Worm (Caenorhabditis elegans): ENCODE data around the gene swan-1.

- TF ChIP-seq nfya-1 (tag; optimal IDR thresholded peaks at IDR 0.05): no peak
- TF ChIP-seq fax-1 (tag; optimal IDR thresholded peaks at IDR 0.05): no peak
- no peak for TF ChIP-seq tbx-2 (tag; optimal IDR thresholded peaks at IDR 0.05)
- no peak for TF ChIP-seq unc-55 (GFP tag; optimal IDR thresholded peaks at IDR 0.05)
Observed at ce11 chrV:13837173-13837572, 30.1 kb upstream of the swan-1 start, which contains the start of gene srx-128.
